Worm (Caenorhabditis elegans) whole organism, L4 larva: Measurements from ENCODE around the gene srg-58.
A peak's percentile ranks its signal among the peaks of the same experiment; 100 is the strongest.

Experiments
- D1046.2 ChIP-seq: fragments of 200-800 bp; sonication (Bioruptor generic); IDR thresholded peaks from 2 replicates; pipeline ENCODE4 v1.3.6; 2022; ENCODE audit warnings: missing genetic modification characterization, missing compliant biosample characterization
- F10B5.3 ChIP-seq: sonication (generic microtip); optimal IDR thresholded peaks from 2 replicates; lab custom pipeline; 2016; ENCODE audit warnings: mild to moderate bottlenecking, missing genetic modification characterization, missing compliant biosample characterization
- F49E8.2 ChIP-seq: sonication (generic microtip); optimal IDR thresholded peaks from 2 replicates; lab custom pipeline; 2016; ENCODE audit warnings: missing compliant biosample characterization, mild to moderate bottlenecking, missing genetic modification characterization, borderline replicate concordance
- Y105C5A.15 ChIP-seq: fragments of 200-800 bp; sonication (Bioruptor generic); IDR thresholded peaks from 2 replicates; pipeline ENCODE4 v1.3.6; 2022; ENCODE audit warnings: missing genetic modification characterization, missing compliant biosample characterization
- Y48G9A.11 ChIP-seq: fragments of 200-800 bp; sonication (Bioruptor generic); IDR thresholded peaks from 2 replicates; pipeline ENCODE4 v1.3.6; 2022; ENCODE audit warnings: missing genetic modification reagents, missing genetic modification characterization, missing compliant biosample characterization
- arid-1 ChIP-seq: fragments of 200-800 bp; sonication (Bioruptor generic); conservative IDR thresholded peaks from 2 replicates; pipeline ENCODE4 v1.3.6; 2022; ENCODE audit warnings: missing genetic modification reagents, missing genetic modification characterization, missing compliant biosample characterization
- ceh-82 ChIP-seq: sonication (generic microtip); optimal IDR thresholded peaks from 2 replicates; lab custom pipeline; 2017; ENCODE audit warnings: missing biosample characterization, missing genetic modification characterization
- daf-16 ChIP-seq, 3 experiments: sonication (generic microtip); optimal IDR thresholded peaks; 2 replicates each; lab custom pipeline; 2016 to 2017; ENCODE audit warnings: missing genetic modification characterization in 3 of 3, missing genetic modification reagents in 3 of 3, mild to moderate bottlenecking in 2 of 3, missing compliant biosample characterization in 2 of 3, missing biosample characterization in 1 of 3, moderate library complexity in 1 of 3
- daf-19 ChIP-seq: fragments of 200-800 bp; sonication (Bioruptor generic); conservative IDR thresholded peaks from 2 replicates; pipeline ENCODE4 v1.3.6; 2022; ENCODE audit warnings: missing genetic modification characterization, missing compliant biosample characterization
- dmd-6 ChIP-seq: fragments of 200-800 bp; sonication (Bioruptor generic); IDR thresholded peaks from 2 replicates; pipeline ENCODE4 v1.3.6; 2022; ENCODE audit warnings: missing genetic modification reagents, missing genetic modification characterization, missing compliant biosample characterization
- dmd-9 ChIP-seq: fragments of 200-800 bp; sonication (Bioruptor generic); IDR thresholded peaks from 2 replicates; pipeline ENCODE4 v1.3.6; 2022; ENCODE audit warnings: missing genetic modification reagents, missing genetic modification characterization, missing compliant biosample characterization
- duxl-1 ChIP-seq: sonication (generic microtip); optimal IDR thresholded peaks from 2 replicates; lab custom pipeline; 2016; ENCODE audit warnings: mild to moderate bottlenecking, missing genetic modification characterization, moderate library complexity, missing compliant biosample characterization; ENCODE audit not compliant: poor library complexity
- dve-1 ChIP-seq: sonication (generic microtip); optimal IDR thresholded peaks from 2 replicates; lab custom pipeline; 2017; ENCODE audit warnings: antibody characterized with exemption, mild to moderate bottlenecking, missing genetic modification characterization, missing compliant biosample characterization; ENCODE audit not compliant: insufficient read depth
- gei-8 ChIP-seq: fragments of 200-800 bp; sonication (Bioruptor generic); optimal IDR thresholded peaks from 2 replicates; lab custom pipeline; 2018; ENCODE audit warnings: mild to moderate bottlenecking, missing genetic modification characterization, missing compliant biosample characterization
- hlh-11 ChIP-seq: fragments of 200-800 bp; sonication (Bioruptor generic); optimal IDR thresholded peaks from 2 replicates; lab custom pipeline; 2018; ENCODE audit warnings: mild to moderate bottlenecking, missing genetic modification characterization, missing compliant biosample characterization
- hmg-1.1 ChIP-seq: fragments of 200-800 bp; sonication (Bioruptor generic); IDR thresholded peaks from 2 replicates; pipeline ENCODE4 v1.3.6; 2022; ENCODE audit warnings: missing genetic modification reagents, missing genetic modification characterization, missing compliant biosample characterization
- jun-1 ChIP-seq: fragments of 150-350 bp; optimal IDR thresholded peaks from 2 replicates; lab custom pipeline; 2014; ENCODE audit warnings: missing biosample characterization, missing genetic modification reagents, missing genetic modification characterization
- lim-7 ChIP-seq: fragments of 200-800 bp; sonication (Bioruptor generic); IDR thresholded peaks from 2 replicates; pipeline ENCODE4 v1.3.6; 2022; ENCODE audit warnings: missing genetic modification characterization, missing compliant biosample characterization
- lin-1 ChIP-seq: fragments of 200-800 bp; sonication (Bioruptor generic); IDR thresholded peaks from 2 replicates; pipeline ENCODE4 v1.3.6; 2022; ENCODE audit warnings: missing genetic modification reagents, missing genetic modification characterization, missing compliant biosample characterization
- mep-1 ChIP-seq: fragments of 150-350 bp; sonication (generic microtip); optimal IDR thresholded peaks from 3 replicates; lab custom pipeline; 2014; ENCODE audit warnings: missing biosample characterization, missing genetic modification characterization
- mxl-3 ChIP-seq: fragments of 200-800 bp; sonication (Bioruptor generic); optimal IDR thresholded peaks from 2 replicates; lab custom pipeline; 2018; ENCODE audit warnings: mild to moderate bottlenecking, missing genetic modification characterization, missing compliant biosample characterization
- nhr-25 ChIP-seq: sonication (generic microtip); optimal IDR thresholded peaks from 2 replicates; lab custom pipeline; 2017; ENCODE audit warnings: missing genetic modification characterization, mild to moderate bottlenecking, missing compliant biosample characterization, antibody characterized with exemption, moderate library complexity, borderline replicate concordance; ENCODE audit not compliant: insufficient read depth
- nhr-28 ChIP-seq: fragments of 150-350 bp; optimal IDR thresholded peaks from 2 replicates; lab custom pipeline; 2014; ENCODE audit warnings: missing biosample characterization, missing genetic modification characterization
- nhr-76 ChIP-seq: fragments of 150-350 bp; optimal IDR thresholded peaks from 2 replicates; lab custom pipeline; 2014; ENCODE audit warnings: missing biosample characterization, missing genetic modification characterization
- nhr-77 ChIP-seq: fragments of 150-350 bp; optimal IDR thresholded peaks from 2 replicates; lab custom pipeline; 2014; ENCODE audit warnings: missing biosample characterization, missing genetic modification characterization
- php-3 ChIP-seq: fragments of 200-800 bp; sonication (Bioruptor generic); IDR thresholded peaks from 2 replicates; pipeline ENCODE4 v1.3.6; 2022; ENCODE audit warnings: missing genetic modification reagents, missing genetic modification characterization, missing compliant biosample characterization
- pqm-1 ChIP-seq: sonication (generic microtip); optimal IDR thresholded peaks from 2 replicates; lab custom pipeline; 2017; ENCODE audit warnings: missing biosample characterization, missing genetic modification characterization
- saeg-2 ChIP-seq: fragments of 200-800 bp; sonication (Bioruptor generic); IDR thresholded peaks from 2 replicates; pipeline ENCODE4 v1.3.6; 2022; ENCODE audit warnings: missing genetic modification reagents, missing genetic modification characterization, missing compliant biosample characterization
- snpc-4 ChIP-seq: fragments of 150-350 bp; optimal IDR thresholded peaks from 2 replicates; lab custom pipeline; 2014; ENCODE audit warnings: missing biosample characterization, missing genetic modification characterization
- unc-62 ChIP-seq, 3 experiments: fragments of 150-350 bp in 1 of 3; sonication (generic microtip); optimal IDR thresholded peaks in 2 of 3; peaks in 1 of 3; 1 replicate in 1 of 3; 2 replicates in 2 of 3; lab custom pipeline; 2014 to 2017; ENCODE audit warnings: missing biosample characterization in 3 of 3, missing genetic modification characterization in 3 of 3, missing genetic modification reagents in 3 of 3, missing genotype in 1 of 3
- vab-7 ChIP-seq: fragments of 200-800 bp; sonication (Bioruptor generic); IDR thresholded peaks from 2 replicates; pipeline ENCODE4 v1.3.6; 2022; ENCODE audit warnings: missing genetic modification reagents, missing genetic modification characterization, missing compliant biosample characterization
- zip-2 ChIP-seq: fragments of 150-350 bp; optimal IDR thresholded peaks from 2 replicates; lab custom pipeline; 2014; ENCODE audit warnings: missing biosample characterization, missing genetic modification characterization
- ztf-11 ChIP-seq: fragments of 150-350 bp; optimal IDR thresholded peaks from 2 replicates; lab custom pipeline; 2014; ENCODE audit warnings: missing biosample characterization, missing genetic modification characterization

Gene srg-58

ce11 chrV:2769754-2770153 is 10.4 kb upstream of the srg-58 start, which contains the start of gene dhs-15:
TSS of gene dhs-15 (minus strand) at chrV:2769854.
- no peak for TF ChIP-seq Y48G9A.11 (GFP tag; lab: Robert Waterston, UW)
- no peak for TF ChIP-seq zip-2 (tag; lab: Kevin White, UChicago)
- TF ChIP-seq nhr-77 (tag; lab: Kevin White, UChicago): no peak
- no peak for TF ChIP-seq vab-7 (GFP tag; lab: Robert Waterston, UW)
- no peak for TF ChIP-seq snpc-4
- no peak for TF ChIP-seq hmg-1.1
- TF ChIP-seq F49E8.2: no peak

- TF ChIP-seq unc-62 (GFP tag; optimal IDR thresholded peaks at IDR 0.05 in 1 of 2; lab: Kevin White, UChicago) (peak in 1 of 2 experiments; percentile 64), unc-62 (tag; optimal IDR thresholded peaks at IDR 0.05; lab: Kevin White, UChicago) (no peak), ztf-11 (no peak), nhr-28 (tag; lab: Kevin White, UChicago) (peak; percentile 78), saeg-2 (no peak)
These were observed 8.1 kb upstream of the srg-58 start, which contains the start of gene R05D8.9 for ce11 chrV:2767465-2767864. TSS of gene R05D8.9 (minus strand) at chrV:2767565.

DNA sequence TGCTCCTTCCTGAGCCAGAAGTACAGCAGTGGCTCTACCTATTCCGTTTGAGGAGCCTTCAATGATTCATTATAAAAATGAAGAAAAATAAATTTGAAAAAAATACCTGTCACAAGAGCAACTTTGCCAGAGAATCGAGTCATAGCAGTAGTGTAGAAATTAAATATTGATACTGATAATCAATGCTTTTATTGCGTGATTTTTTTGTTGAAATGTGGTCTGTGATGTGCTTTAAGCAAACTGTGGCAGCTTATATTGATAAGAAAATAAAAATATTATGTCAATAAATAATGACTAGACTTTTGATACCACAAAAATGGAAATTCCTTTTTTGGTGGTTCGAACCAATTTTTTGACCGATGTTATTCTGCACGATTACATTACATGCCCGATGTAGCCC is 5.7 kb upstream of the srg-58 start, which contains the start of gene dhs-14:
Gene dhs-14 (minus strand): TSS at position 149 of the 400 bp plus-strand sequence.
- TF ChIP-seq php-3 (GFP tag; lab: Robert Waterston, UW): 0 out of 2 replicates have a peak, but pooled peaks have one; percentile 11
- TF ChIP-seq F10B5.3: no peak
- TF ChIP-seq mxl-3 (GFP tag; lab: Kevin White, UChicago): no peak
- no peak for TF ChIP-seq daf-16 (GFP tag; optimal IDR thresholded peaks at IDR 0.05; lab: Kevin White, UChicago)
- TF ChIP-seq daf-16 (tag; optimal IDR thresholded peaks at IDR 0.05; lab: Kevin White, UChicago): peak; percentile 76
- no peak for TF ChIP-seq D1046.2 (GFP tag; lab: Robert Waterston, UW)
- TF ChIP-seq dve-1 (tag; lab: Kevin White, UChicago): no peak
- TF ChIP-seq nhr-76 (tag; lab: Kevin White, UChicago): no peak
- TF ChIP-seq nhr-28 (tag; lab: Kevin White, UChicago): peak; percentile 92
- no peak for TF ChIP-seq lin-1
- no peak for TF ChIP-seq ceh-82 (tag; lab: Kevin White, UChicago)
- peak; percentile 81 for TF ChIP-seq nhr-77 (tag; lab: Kevin White, UChicago)
- no peak for TF ChIP-seq lim-7 (GFP tag; lab: Robert Waterston, UW)
- TF ChIP-seq arid-1 (GFP tag; lab: Robert Waterston, UW): no peak
- no peak for TF ChIP-seq gei-8 (GFP tag; lab: Kevin White, UChicago)
- no peak for TF ChIP-seq Y105C5A.15 (GFP tag; lab: Robert Waterston, UW)
- TF ChIP-seq pqm-1 (tag; lab: Kevin White, UChicago): peak; percentile 65
- no peak for TF ChIP-seq jun-1
- no peak for TF ChIP-seq duxl-1 (tag; lab: Kevin White, UChicago)
- no peak for TF ChIP-seq dmd-9 (GFP tag; lab: Robert Waterston, UW)
- TF ChIP-seq mep-1 (tag; lab: Kevin White, UChicago): no peak
- TF ChIP-seq dmd-6: peak; percentile 71
- peak; percentile 25 for TF ChIP-seq hlh-11 (tag; lab: Kevin White, UChicago)
- TF ChIP-seq nhr-25 (tag; lab: Kevin White, UChicago): no peak
- TF ChIP-seq, all 104 proteins: peak for 7

DNA sequence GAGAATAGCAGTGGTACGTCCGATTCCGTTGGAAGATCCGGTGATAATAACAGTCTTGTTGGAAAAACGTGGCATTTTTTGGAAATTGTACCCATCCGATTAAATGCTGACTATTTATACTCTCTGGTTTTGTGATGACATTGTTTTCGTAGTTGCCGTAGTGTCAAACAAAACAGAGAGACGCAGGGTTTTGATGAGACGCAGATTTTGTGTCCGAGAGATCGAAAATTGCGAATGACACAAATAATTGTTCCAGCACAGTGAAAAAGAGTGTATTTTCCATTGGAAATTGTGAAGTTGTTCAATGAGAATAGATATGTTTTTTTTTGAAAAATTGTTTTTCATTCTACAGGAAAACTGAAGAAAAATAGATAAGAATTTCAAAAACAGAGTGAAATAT is 3.7 kb upstream of the srg-58 start, which contains the start of gene R05D8.7:
Gene R05D8.7 (minus strand): TSS at position 104 of the 400 bp plus-strand sequence.
- no peak for TF ChIP-seq daf-19 (GFP tag; lab: Robert Waterston, UW)
- TF ChIP-seq nhr-28 (tag; lab: Kevin White, UChicago): peak; percentile 54
